Worm (Caenorhabditis elegans) whole organism, L1 larva: ENCODE data around the gene C06H2.2.

Source experiments
- C16A3.4 ChIP-seq: fragments of 150-350 bp; optimal IDR thresholded peaks from 2 replicates; lab custom pipeline; 2014; ENCODE audit warnings: missing biosample characterization, missing genetic modification characterization
- C34B4.2 ChIP-seq: sonication (generic microtip); optimal IDR thresholded peaks from 2 replicates; lab custom pipeline; 2017; ENCODE audit warnings: mild to moderate bottlenecking, missing genetic modification characterization, missing compliant biosample characterization
- F16B12.6 ChIP-seq: fragments of 150-350 bp; optimal IDR thresholded peaks from 2 replicates; lab custom pipeline; 2014; ENCODE audit warnings: missing biosample characterization, missing genetic modification characterization
- Y116A8C.19 ChIP-seq: sonication (generic microtip); optimal IDR thresholded peaks from 2 replicates; lab custom pipeline; 2016; ENCODE audit warnings: missing compliant biosample characterization, missing genetic modification characterization, borderline replicate concordance
- aha-1 ChIP-seq: fragments of 150-350 bp; optimal IDR thresholded peaks from 2 replicates; lab custom pipeline; 2014; ENCODE audit warnings: missing biosample characterization, missing genetic modification characterization
- alr-1 ChIP-seq: fragments of 200-800 bp; sonication (Bioruptor generic); optimal IDR thresholded peaks from 2 replicates; lab custom pipeline; 2018; ENCODE audit warnings: borderline replicate concordance, mild to moderate bottlenecking, missing genetic modification characterization, missing compliant biosample characterization
- aly-2 ChIP-seq: fragments of 150-350 bp; optimal IDR thresholded peaks from 2 replicates; lab custom pipeline; 2014; ENCODE audit warnings: missing biosample characterization, missing genetic modification characterization
- blmp-1 ChIP-seq: fragments of 150-350 bp; optimal IDR thresholded peaks from 2 replicates; lab custom pipeline; 2014; ENCODE audit warnings: missing biosample characterization, missing genetic modification characterization
- ceh-63 ChIP-seq: fragments of 200-800 bp; sonication (Bioruptor generic); optimal IDR thresholded peaks from 2 replicates; lab custom pipeline; 2018; ENCODE audit warnings: mild to moderate bottlenecking, missing genetic modification characterization, missing compliant biosample characterization
- ceh-8 ChIP-seq: fragments of 200-800 bp; sonication (Bioruptor generic); optimal IDR thresholded peaks from 2 replicates; lab custom pipeline; 2018; ENCODE audit warnings: mild to moderate bottlenecking, missing genetic modification characterization, moderate library complexity, missing compliant biosample characterization
- ceh-88 ChIP-seq: fragments of 200-800 bp; sonication (Bioruptor generic); IDR thresholded peaks from 2 replicates; pipeline ENCODE4 v1.3.6; 2022; ENCODE audit warnings: missing genetic modification characterization, missing compliant biosample characterization
- ceh-90 ChIP-seq: sonication (generic microtip); optimal IDR thresholded peaks from 2 replicates; lab custom pipeline; 2016; ENCODE audit warnings: missing genetic modification characterization, missing compliant biosample characterization
- ces-1 ChIP-seq: fragments of 150-350 bp; optimal IDR thresholded peaks from 2 replicates; lab custom pipeline; 2014; ENCODE audit warnings: missing biosample characterization, missing genetic modification reagents, missing genetic modification characterization
- egl-13 ChIP-seq: sonication (generic microtip); optimal IDR thresholded peaks from 2 replicates; lab custom pipeline; 2016; ENCODE audit warnings: missing genotype, missing genetic modification reagents, missing genetic modification characterization, missing compliant biosample characterization
- egl-27 ChIP-seq, 2 experiments: fragments of 150-350 bp in 1 of 2; sonication (generic microtip); optimal IDR thresholded peaks; 3 replicates each; lab custom pipeline; 2017 to 2018; ENCODE audit warnings: missing biosample characterization in 2 of 2, missing genetic modification characterization in 2 of 2, missing genetic modification reagents in 2 of 2
- ets-5 ChIP-seq: fragments of 200-800 bp; sonication (Bioruptor generic); IDR thresholded peaks from 2 replicates; pipeline ENCODE4 v1.3.6; 2022; ENCODE audit warnings: missing genetic modification characterization, missing compliant biosample characterization
- fkh-10 ChIP-seq: sonication (generic microtip); optimal IDR thresholded peaks from 2 replicates; lab custom pipeline; 2017; ENCODE audit warnings: missing biosample characterization, missing genetic modification reagents, missing genetic modification characterization
- fkh-4 ChIP-seq: sonication (generic microtip); optimal IDR thresholded peaks from 2 replicates; lab custom pipeline; 2016; ENCODE audit warnings: missing compliant biosample characterization, missing genetic modification characterization, borderline replicate concordance
- fkh-8 ChIP-seq: sonication (generic microtip); optimal IDR thresholded peaks from 2 replicates; lab custom pipeline; 2016; ENCODE audit warnings: mild to moderate bottlenecking, missing genetic modification characterization, missing compliant biosample characterization
- fos-1 ChIP-seq: fragments of 150-350 bp; optimal IDR thresholded peaks from 2 replicates; lab custom pipeline; 2014; ENCODE audit warnings: missing biosample characterization, missing genetic modification characterization
- grh-1 ChIP-seq: fragments of 200-800 bp; sonication (Bioruptor generic); IDR thresholded peaks from 2 replicates; pipeline ENCODE4 v1.3.6; 2022; ENCODE audit warnings: missing genetic modification reagents, missing genetic modification characterization, missing compliant biosample characterization
- hlh-17 ChIP-seq: fragments of 200-800 bp; sonication (Bioruptor generic); optimal IDR thresholded peaks from 2 replicates; lab custom pipeline; 2018; ENCODE audit warnings: missing genetic modification characterization, mild to moderate bottlenecking, missing compliant biosample characterization, moderate library complexity, borderline replicate concordance
- hpl-2 ChIP-seq: fragments of 150-350 bp; optimal IDR thresholded peaks from 2 replicates; lab custom pipeline; 2014; ENCODE audit warnings: missing biosample characterization, missing genetic modification reagents, missing genetic modification characterization
- irx-1 ChIP-seq: sonication (generic microtip); optimal IDR thresholded peaks from 2 replicates; lab custom pipeline; 2016; ENCODE audit warnings: missing genetic modification characterization, missing compliant biosample characterization
- isw-1 ChIP-seq: fragments of 200-800 bp; sonication (Bioruptor generic); IDR thresholded peaks from 2 replicates; pipeline ENCODE4 v1.3.6; 2022; ENCODE audit warnings: missing genetic modification characterization, missing compliant biosample characterization
- jun-1 ChIP-seq: fragments of 150-350 bp; optimal IDR thresholded peaks from 2 replicates; lab custom pipeline; 2014; ENCODE audit warnings: missing biosample characterization, missing genetic modification reagents, missing genetic modification characterization
- lin-14 ChIP-seq: fragments of 200-800 bp; sonication (Bioruptor generic); optimal IDR thresholded peaks from 2 replicates; lab custom pipeline; 2018; ENCODE audit warnings: mild to moderate bottlenecking, missing genetic modification characterization, moderate library complexity, missing compliant biosample characterization
- lin-15B ChIP-seq: fragments of 150-350 bp; sonication (generic microtip); optimal IDR thresholded peaks from 3 replicates; lab custom pipeline; 2014; ENCODE audit warnings: missing biosample characterization, missing genetic modification characterization
- lin-35 ChIP-seq, 2 experiments: fragments of 150-350 bp; optimal IDR thresholded peaks; 2 replicates each; lab custom pipeline; 2014; ENCODE audit warnings: missing biosample characterization in 2 of 2, missing genetic modification characterization in 2 of 2, missing genetic modification reagents in 2 of 2
- lsy-2 ChIP-seq, 2 experiments: fragments of 150-350 bp; optimal IDR thresholded peaks; 2 replicates each; lab custom pipeline; 2014; ENCODE audit warnings: missing biosample characterization in 2 of 2, missing genetic modification characterization in 2 of 2
- mab-9 ChIP-seq: fragments of 200-800 bp; sonication (Bioruptor generic); IDR thresholded peaks from 2 replicates; pipeline ENCODE4 v1.3.6; 2022; ENCODE audit warnings: missing genetic modification reagents, missing genetic modification characterization, missing compliant biosample characterization
- mdl-1 ChIP-seq, 2 experiments: fragments of 150-350 bp; optimal IDR thresholded peaks; 2 replicates each; lab custom pipeline; 2014 to 2017; ENCODE audit warnings: missing biosample characterization in 2 of 2, missing genetic modification characterization in 2 of 2, inconsistent platforms in 1 of 2
- mef-2 ChIP-seq: fragments of 150-350 bp; optimal IDR thresholded peaks from 2 replicates; lab custom pipeline; 2014; ENCODE audit warnings: missing biosample characterization, missing genetic modification characterization
- mep-1 ChIP-seq: fragments of 150-350 bp; optimal IDR thresholded peaks from 2 replicates; lab custom pipeline; 2014; ENCODE audit warnings: missing biosample characterization, missing genetic modification characterization
- nhr-12 ChIP-seq: sonication (generic microtip); optimal IDR thresholded peaks from 2 replicates; lab custom pipeline; 2017; ENCODE audit warnings: missing biosample characterization, missing genetic modification characterization
- nhr-19 ChIP-seq: fragments of 200-800 bp; sonication (Bioruptor generic); conservative IDR thresholded peaks from 2 replicates; pipeline ENCODE4 v1.3.6; 2022; ENCODE audit warnings: missing genetic modification characterization, missing compliant biosample characterization
- nhr-20 ChIP-seq: sonication (generic microtip); optimal IDR thresholded peaks from 2 replicates; lab custom pipeline; 2016; ENCODE audit warnings: mild to moderate bottlenecking, missing genetic modification characterization, missing compliant biosample characterization
- nhr-237 ChIP-seq: fragments of 150-350 bp; optimal IDR thresholded peaks from 2 replicates; lab custom pipeline; 2014; ENCODE audit warnings: missing biosample characterization, missing genetic modification characterization
- nhr-28 ChIP-seq: fragments of 150-350 bp; optimal IDR thresholded peaks from 2 replicates; lab custom pipeline; 2014; ENCODE audit warnings: missing biosample characterization, missing genetic modification characterization
- nhr-76 ChIP-seq: sonication (generic microtip); optimal IDR thresholded peaks from 2 replicates; lab custom pipeline; 2017; ENCODE audit warnings: missing biosample characterization, missing genetic modification characterization
- nhr-84 ChIP-seq: sonication (generic microtip); optimal IDR thresholded peaks from 2 replicates; lab custom pipeline; 2017; ENCODE audit warnings: missing biosample characterization, missing genetic modification characterization
- nhr-90 ChIP-seq: sonication (generic microtip); optimal IDR thresholded peaks from 2 replicates; lab custom pipeline; 2016; ENCODE audit warnings: mild to moderate bottlenecking, missing genetic modification characterization, missing compliant biosample characterization; ENCODE audit not compliant: poor library complexity
- pqm-1 ChIP-seq: sonication (generic microtip); optimal IDR thresholded peaks from 3 replicates; lab custom pipeline; 2017; ENCODE audit warnings: missing biosample characterization, missing genetic modification characterization
- skn-1 ChIP-seq: fragments of 150-350 bp; optimal IDR thresholded peaks from 2 replicates; lab custom pipeline; 2014; ENCODE audit warnings: missing biosample characterization, missing genetic modification characterization
- snpc-4 ChIP-seq: fragments of 150-350 bp; optimal IDR thresholded peaks from 2 replicates; lab custom pipeline; 2014; ENCODE audit warnings: missing biosample characterization, missing genetic modification characterization
- sptf-1 ChIP-seq: fragments of 150-350 bp; optimal IDR thresholded peaks from 2 replicates; lab custom pipeline; 2014; ENCODE audit warnings: missing biosample characterization, missing genetic modification characterization
- sup-37 ChIP-seq: fragments of 200-800 bp; sonication (Bioruptor generic); optimal IDR thresholded peaks from 2 replicates; lab custom pipeline; 2018; ENCODE audit warnings: mild to moderate bottlenecking, missing genetic modification characterization, missing compliant biosample characterization
- swsn-7 ChIP-seq: sonication (generic microtip); optimal IDR thresholded peaks from 2 replicates; lab custom pipeline; 2016; ENCODE audit warnings: missing genetic modification characterization, missing compliant biosample characterization
- tbx-2 ChIP-seq: sonication (generic microtip); optimal IDR thresholded peaks from 2 replicates; lab custom pipeline; 2016; ENCODE audit warnings: missing genetic modification characterization, missing compliant biosample characterization
- tlp-1 ChIP-seq: fragments of 150-350 bp; optimal IDR thresholded peaks from 2 replicates; lab custom pipeline; 2014; ENCODE audit warnings: missing biosample characterization, missing genetic modification characterization
- unc-86 ChIP-seq: sonication (generic microtip); optimal IDR thresholded peaks from 2 replicates; lab custom pipeline; 2016; ENCODE audit warnings: missing genetic modification characterization, missing compliant biosample characterization
- zag-1 ChIP-seq: fragments of 150-350 bp; optimal IDR thresholded peaks from 2 replicates; lab custom pipeline; 2014; ENCODE audit warnings: missing biosample characterization, missing genetic modification characterization
- zip-4 ChIP-seq: fragments of 200-800 bp; sonication (Bioruptor generic); optimal IDR thresholded peaks from 2 replicates; lab custom pipeline; 2018; ENCODE audit warnings: mild to moderate bottlenecking, missing genetic modification characterization, moderate library complexity, missing compliant biosample characterization
- ztf-11 ChIP-seq, 2 experiments: sonication (generic microtip); optimal IDR thresholded peaks; 2 replicates each; lab custom pipeline; 2016 to 2017; ENCODE audit warnings: missing genetic modification characterization in 2 of 2, missing biosample characterization in 1 of 2, missing compliant biosample characterization in 1 of 2

C06H2.2 gene

DNA sequence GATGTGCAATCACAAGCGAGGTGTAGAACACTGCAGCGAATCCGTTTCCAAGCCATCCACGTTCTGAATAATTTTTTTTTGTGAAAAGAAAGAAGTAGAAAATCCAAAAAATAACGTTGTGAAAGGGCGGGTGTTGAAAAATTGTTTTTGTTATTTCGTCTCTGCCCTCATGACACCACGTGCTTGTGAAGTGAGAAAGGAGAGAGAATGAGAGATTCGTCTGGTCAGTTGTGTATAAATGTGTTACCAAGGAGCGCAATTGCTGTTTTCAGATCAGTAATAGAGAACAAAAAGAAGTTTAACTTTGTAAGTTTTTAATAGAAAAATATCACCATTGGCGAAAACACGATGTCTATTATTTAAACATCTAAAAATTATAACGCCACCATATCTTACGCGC, 3.8 kb upstream of the C06H2.2 start (continued):
- TF ChIP-seq swsn-7 (tag; lab: Kevin White, UChicago) (peak; percentile 24), nhr-19 (GFP tag; lab: Robert Waterston, UW) (peak; percentile 23; the same call in 1 of the 2 replicates), ets-5 (GFP tag; lab: Robert Waterston, UW) (no peak), lin-35 (GFP tag; optimal IDR thresholded peaks at IDR 0.05; lab: Kevin White, UChicago) (peak; percentile 32 to 66), tbx-2 (tag; lab: Kevin White, UChicago) (no peak), sptf-1 (tag; lab: Kevin White, UChicago) (no peak), lin-14 (GFP tag; lab: Kevin White, UChicago) (peak; percentile 83), hpl-2 (no peak), fkh-8 (tag; lab: Kevin White, UChicago) (peak; percentile 31), lin-15B (tag; lab: Kevin White, UChicago) (peak; percentile 4), snpc-4 (tag; lab: Kevin White, UChicago) (no peak), egl-27 (tag; optimal IDR thresholded peaks at IDR 0.05; lab: Kevin White, UChicago) (no peak), ceh-88 (GFP tag; lab: Robert Waterston, UW) (no peak), nhr-237 (tag; lab: Kevin White, UChicago) (no peak), fkh-10 (GFP tag; lab: Kevin White, UChicago) (no peak), grh-1 (GFP tag; lab: Robert Waterston, UW) (no peak), nhr-20 (tag; lab: Kevin White, UChicago) (peak; percentile 49), sup-37 (GFP tag; lab: Kevin White, UChicago) (no peak), blmp-1 (tag; lab: Kevin White, UChicago) (peak; percentile 56), isw-1 (GFP tag; lab: Robert Waterston, UW) (no peak), zip-4 (GFP tag; lab: Kevin White, UChicago) (no peak), aly-2 (tag; lab: Kevin White, UChicago) (no peak), ceh-63 (GFP tag; lab: Kevin White, UChicago) (no peak), pqm-1 (tag; lab: Kevin White, UChicago) (no peak), aha-1 (tag; lab: Kevin White, UChicago) (no peak), tlp-1 (no peak), nhr-90 (tag; lab: Kevin White, UChicago) (no peak), fkh-4 (tag; lab: Kevin White, UChicago) (no peak), nhr-76 (tag; lab: Kevin White, UChicago) (no peak), jun-1 (tag; lab: Kevin White, UChicago) (no peak), mef-2 (tag; lab: Kevin White, UChicago) (no peak), C16A3.4 (tag; lab: Kevin White, UChicago) (peak; percentile 58), egl-13 (tag; lab: Kevin White, UChicago) (no peak), nhr-12 (tag; lab: Kevin White, UChicago) (no peak), skn-1 (tag; lab: Kevin White, UChicago) (peak; percentile 57), mab-9 (GFP tag; lab: Robert Waterston, UW) (no peak), irx-1 (tag; lab: Kevin White, UChicago) (no peak), lsy-2 (tag; optimal IDR thresholded peaks at IDR 0.05; lab: Kevin White, UChicago) (peak; percentile 44 to 65), nhr-28 (tag; lab: Kevin White, UChicago) (no peak), mep-1 (tag; lab: Kevin White, UChicago) (peak; percentile 56), C34B4.2 (tag; lab: Kevin White, UChicago) (no peak), nhr-84 (tag; lab: Kevin White, UChicago) (no peak), hlh-17 (GFP tag; lab: Kevin White, UChicago) (no peak), F16B12.6 (tag; lab: Kevin White, UChicago) (no peak), alr-1 (tag; lab: Kevin White, UChicago) (no peak), Y116A8C.19 (tag; lab: Kevin White, UChicago) (no peak), ceh-90 (tag; lab: Kevin White, UChicago) (no peak), unc-86 (tag; lab: Kevin White, UChicago) (no peak), ceh-8 (no peak), zag-1 (tag; lab: Kevin White, UChicago) (no peak), ztf-11 (tag; optimal IDR thresholded peaks at IDR 0.05; lab: Kevin White, UChicago) (no peak), ces-1 (no peak), mdl-1 (tag; optimal IDR thresholded peaks at IDR 0.05; lab: Kevin White, UChicago) (peak in 1 of 2 experiments; percentile 84), fos-1 (tag; lab: Kevin White, UChicago) (no peak)
